Worm (Caenorhabditis elegans) whole organism, midembryonic: ENCODE measurements around the gene T19H12.12.

ENCODE experiments used
- T22C8.4 ChIP-seq: fragments of 200-800 bp; sonication (Bioruptor generic); IDR thresholded peaks from 2 replicates; pipeline ENCODE4 v1.3.6; 2022; ENCODE audit warnings: missing genetic modification characterization, missing compliant biosample characterization
- cog-1 ChIP-seq: sonication (generic microtip); optimal IDR thresholded peaks from 2 replicates; lab custom pipeline; 2016; ENCODE audit warnings: missing genetic modification characterization, missing compliant biosample characterization
- flt-1 ChIP-seq: fragments of 200-800 bp; sonication (Bioruptor generic); IDR thresholded peaks from 2 replicates; pipeline ENCODE4 v1.3.6; 2022; ENCODE audit warnings: missing genetic modification characterization, missing compliant biosample characterization
- klf-2 ChIP-seq: fragments of 200-800 bp; sonication (Bioruptor generic); conservative IDR thresholded peaks from 2 replicates; pipeline ENCODE4 v1.3.6; 2022; ENCODE audit warnings: missing genetic modification reagents, missing genetic modification characterization, missing compliant biosample characterization
- med-1 ChIP-seq: sonication (generic microtip); optimal IDR thresholded peaks from 2 replicates; lab custom pipeline; 2017; ENCODE audit warnings: missing genetic modification characterization, mild to moderate bottlenecking, missing compliant biosample characterization, antibody characterized with exemption, missing genetic modification reagents; ENCODE audit not compliant: insufficient read depth
- ref-1 ChIP-seq: fragments of 200-800 bp; sonication (Bioruptor generic); conservative IDR thresholded peaks from 2 replicates; pipeline ENCODE4 v1.3.6; 2022; ENCODE audit warnings: missing genetic modification reagents, missing genetic modification characterization, missing compliant biosample characterization
- tab-1 ChIP-seq: fragments of 200-800 bp; sonication (Bioruptor generic); IDR thresholded peaks from 2 replicates; pipeline ENCODE4 v1.3.6; 2022; ENCODE audit warnings: missing genetic modification characterization, missing compliant biosample characterization
- ztf-23 ChIP-seq: fragments of 200-800 bp; sonication (Bioruptor generic); IDR thresholded peaks from 2 replicates; pipeline ENCODE4 v1.3.6; 2022; ENCODE audit warnings: missing genetic modification reagents, missing genetic modification characterization, missing compliant biosample characterization
- ztf-29 ChIP-seq: fragments of 200-800 bp; sonication (Bioruptor generic); IDR thresholded peaks from 2 replicates; pipeline ENCODE4 v1.3.6; 2022; ENCODE audit warnings: missing genetic modification reagents, missing genetic modification characterization, missing compliant biosample characterization

Gene T19H12.12

DNA sequence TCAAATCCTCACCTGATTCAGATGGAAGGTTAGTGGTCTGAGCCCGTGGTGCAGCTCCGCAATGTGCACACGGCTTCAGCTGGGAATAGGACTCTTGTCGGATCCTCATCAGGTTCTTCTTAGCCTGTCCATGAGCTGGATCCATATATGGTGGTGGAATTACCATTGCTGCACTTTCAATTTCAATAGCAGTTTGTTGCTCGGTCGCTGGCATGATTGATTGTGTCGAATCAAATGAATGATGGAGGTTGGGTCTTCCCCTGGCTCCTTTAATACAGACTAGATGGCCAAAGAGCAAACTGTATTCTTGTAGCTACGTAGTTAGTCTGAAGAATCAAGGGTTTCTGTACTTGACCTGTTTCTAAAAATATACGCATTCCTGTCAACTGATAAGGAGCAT is 48.2 kb downstream of the T19H12.12 start, which contains the start of gene C02E7.10:
TSS of gene C02E7.10 (minus strand) at position 232 of the 400 bp plus-strand sequence.
- TF ChIP-seq klf-2 (GFP tag; lab: Robert Waterston, UW) (no peak), tab-1 (no peak), ztf-23 (GFP tag; lab: Robert Waterston, UW) (no peak), flt-1 (GFP tag; lab: Robert Waterston, UW) (no peak), cog-1 (no peak), med-1 (GFP tag; lab: Kevin White, UChicago) (no peak), ztf-29 (GFP tag; lab: Robert Waterston, UW) (no peak), ref-1 (GFP tag; lab: Robert Waterston, UW) (no peak), T22C8.4 (GFP tag; lab: Robert Waterston, UW) (no peak)

DNA sequence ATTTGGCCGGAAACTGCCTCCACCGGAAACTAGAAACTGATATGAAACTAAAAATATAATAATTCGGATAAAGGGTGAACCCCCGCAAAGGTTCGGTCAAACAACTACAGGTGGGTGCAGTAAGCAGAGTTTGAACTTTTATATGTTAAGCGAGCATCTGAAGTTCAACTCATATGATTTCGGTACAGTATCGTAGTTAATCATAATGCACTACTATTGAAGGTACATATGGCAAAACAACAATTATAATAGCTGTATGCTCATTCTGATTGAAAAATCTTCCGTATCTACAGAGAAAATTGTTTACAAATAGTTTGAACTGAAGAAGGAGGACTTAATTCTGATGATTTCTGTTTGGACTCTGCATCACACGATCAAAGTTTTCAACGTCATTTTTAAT is 48.7 kb downstream of the T19H12.12 start:
- no peak for TF ChIP-seq med-1 (GFP tag; lab: Kevin White, UChicago)

DNA sequence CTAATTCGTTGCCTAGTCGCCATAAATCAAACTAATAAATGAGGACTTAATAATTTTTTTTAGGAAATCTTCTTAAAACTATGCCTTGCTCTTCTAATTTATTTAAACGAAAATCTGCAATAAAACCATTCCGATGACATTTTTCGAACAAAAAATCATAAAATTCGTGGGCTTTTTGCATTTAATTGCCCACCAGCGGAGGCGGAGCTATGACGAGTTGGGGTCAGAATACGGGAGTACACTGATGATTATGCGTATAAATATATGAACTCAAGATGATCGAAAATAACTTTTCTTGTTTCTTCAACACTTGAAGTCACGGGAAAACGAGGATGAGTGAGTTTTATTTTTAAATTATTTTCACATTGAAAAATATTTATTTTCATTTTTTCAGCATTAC is 49.8 kb downstream of the T19H12.12 start, which contains the start of gene catp-2:
TSS of gene catp-2 (plus strand) at position 301 of the 400 bp plus-strand sequence.
- no peak for TF ChIP-seq med-1 (GFP tag; lab: Kevin White, UChicago)
- no peak for TF ChIP-seq ztf-23 (GFP tag; lab: Robert Waterston, UW)
- no peak for TF ChIP-seq flt-1 (GFP tag; lab: Robert Waterston, UW)
- no peak for TF ChIP-seq T22C8.4 (GFP tag; lab: Robert Waterston, UW)
- no peak for TF ChIP-seq klf-2 (GFP tag; lab: Robert Waterston, UW)
- TF ChIP-seq cog-1, result no peak
- TF ChIP-seq ztf-29 (GFP tag; lab: Robert Waterston, UW), result no peak
- no peak for TF ChIP-seq tab-1
